Worm (Caenorhabditis elegans): ENCODE results near the gene F55G11.10.

Gene F55G11.10

ce11 chrIV:12999087-12999486, 50.5 kb downstream of the F55G11.10 start:
- TF ChIP-seq tbx-8 (GFP tag; optimal IDR thresholded peaks at IDR 0.05) (no peak), ham-2 (GFP tag; optimal IDR thresholded peaks at IDR 0.05) (peak; percentile 76), nhr-12 (tag; optimal IDR thresholded peaks at IDR 0.05) (no peak), nhr-2 (tag; optimal IDR thresholded peaks at IDR 0.05) (peak; percentile 68), pha-4 (tag; optimal IDR thresholded peaks at IDR 0.05) (peak; percentile 53), sptf-1 (tag; optimal IDR thresholded peaks at IDR 0.05) (peak; percentile 23)

All from whole organism, mixed stage, embryonic.